Worm (Caenorhabditis elegans): ENCODE measurements around the gene M03F8.5.

Gene M03F8.5

ce11 chrV:5917707-5918106, 18.9 kb downstream of the M03F8.5 start, which contains the start of gene lrpr-1 (continued):
- no peak for TF ChIP-seq ets-4 (GFP tag; optimal IDR thresholded peaks at IDR 0.05)
- no peak for TF ChIP-seq ztf-6 (GFP tag; IDR thresholded peaks at IDR 0.05)
- peak; percentile 78 for TF ChIP-seq K11D2.4 (GFP tag; IDR thresholded peaks at IDR 0.05)
- peak; percentile 48 for TF ChIP-seq F22D6.2 (tag; optimal IDR thresholded peaks at IDR 0.05)
- TF ChIP-seq sdz-38 (tag; optimal IDR thresholded peaks at IDR 0.05), result no peak
- peak; percentile 53; the same call in 1 of the 2 replicates for TF ChIP-seq hmg-20 (GFP tag; IDR thresholded peaks at IDR 0.05)
- TF ChIP-seq mcd-1 (GFP tag; IDR thresholded peaks at IDR 0.05), result no peak; the same call in 1 of the 2 replicates
- TF ChIP-seq ztf-18 (tag; optimal IDR thresholded peaks at IDR 0.05), result peak; percentile 28
- peak; percentile 52; the same call in 1 of the 2 replicates for TF ChIP-seq Y67H2A.10 (GFP tag; conservative IDR thresholded peaks at IDR 0.05)
- peak; percentile 70; the same call in 1 of the 2 replicates for TF ChIP-seq F33H1.4 (GFP tag; IDR thresholded peaks at IDR 0.05)
- TF ChIP-seq pbrm-1 (GFP tag; IDR thresholded peaks at IDR 0.05), result 0 out of 2 replicates have a peak, but pooled peaks have one; percentile 44
- TF ChIP-seq bed-1 (GFP tag; IDR thresholded peaks at IDR 0.05), result no peak
- peak; percentile 48 to 90 for TF ChIP-seq rec-8 (tag; optimal IDR thresholded peaks at IDR 0.05)
- TF ChIP-seq F37B4.10 (GFP tag; IDR thresholded peaks at IDR 0.05), result no peak
- no peak for TF ChIP-seq rpc-1 (optimal IDR thresholded peaks at IDR 0.05)
- TF ChIP-seq rpc-1 (tag; optimal IDR thresholded peaks at IDR 0.05), result no peak
- no peak for TF ChIP-seq ztf-25 (GFP tag; IDR thresholded peaks at IDR 0.05)
- TF ChIP-seq hlh-26 (GFP tag; conservative IDR thresholded peaks at IDR 0.05), result no peak
- no peak for TF ChIP-seq snpc-4 (GFP tag; optimal IDR thresholded peaks at IDR 0.05)
- peak in 1 of 4 experiments; percentile 18 for TF ChIP-seq snpc-4 (tag; optimal IDR thresholded peaks at IDR 0.05)
- TF ChIP-seq egl-18 (GFP tag; IDR thresholded peaks at IDR 0.05), result no peak
- no peak for TF ChIP-seq dpff-1 (tag; optimal IDR thresholded peaks at IDR 0.05)
- TF ChIP-seq ekl-4 (GFP tag; IDR thresholded peaks at IDR 0.05), result peak; percentile 73
- TF ChIP-seq chd-7 (tag; optimal IDR thresholded peaks at IDR 0.05), result no peak
- TF ChIP-seq F52B5.7 (tag; optimal IDR thresholded peaks at IDR 0.05), result no peak
- peak; percentile 87 for TF ChIP-seq madf-3 (GFP tag; IDR thresholded peaks at IDR 0.05)
- no peak for TF ChIP-seq ztf-3 (GFP tag; optimal IDR thresholded peaks at IDR 0.05)
- peak; percentile 99 for TF ChIP-seq lin-54 (GFP tag; optimal IDR thresholded peaks at IDR 0.05)
- TF ChIP-seq D2030.7 (GFP tag; IDR thresholded peaks at IDR 0.05), result no peak
- peak; percentile 52 for TF ChIP-seq ceh-91 (GFP tag; IDR thresholded peaks at IDR 0.05)
- peak; percentile 73 for TF ChIP-seq lir-1 (GFP tag; conservative IDR thresholded peaks at IDR 0.05)
- TF ChIP-seq unc-130 (GFP tag; optimal IDR thresholded peaks at IDR 0.05), result peak; percentile 95
- TF ChIP-seq C17E4.6 (GFP tag; IDR thresholded peaks at IDR 0.05), result no peak
- TF ChIP-seq ccch-3 (GFP tag; optimal IDR thresholded peaks at IDR 0.05), result peak; percentile 73
- peak; percentile 80 for TF ChIP-seq K12H6.12 (tag; optimal IDR thresholded peaks at IDR 0.05)
- no peak for TF ChIP-seq gei-17 (GFP tag; optimal IDR thresholded peaks at IDR 0.05)
- peak; percentile 96 for TF ChIP-seq ZK185.1 (tag; optimal IDR thresholded peaks at IDR 0.05; ENCODE audit: poor library complexity, severe bottlenecking)
- no peak; the same call in 1 of the 2 replicates for TF ChIP-seq hmg-1.2 (GFP tag; IDR thresholded peaks at IDR 0.05)
- TF ChIP-seq ceh-100 (GFP tag; IDR thresholded peaks at IDR 0.05), result peak; percentile 67
- TF ChIP-seq lsy-27 (tag; optimal IDR thresholded peaks at IDR 0.05; ENCODE audit: borderline replicate concordance, insufficient read depth), result no peak
- TF ChIP-seq rcor-1 (GFP tag; IDR thresholded peaks at IDR 0.05), result peak; percentile 67
- TF ChIP-seq xnd-1 (tag; optimal IDR thresholded peaks at IDR 0.05), result peak; percentile 65
- TF ChIP-seq hrde-1 (tag; optimal IDR thresholded peaks at IDR 0.05; ENCODE audit: borderline replicate concordance), result peak; percentile 60
- TF ChIP-seq athp-1 (tag; optimal IDR thresholded peaks at IDR 0.05), result peak; percentile 39
- TF ChIP-seq lin-35 (GFP tag; optimal IDR thresholded peaks at IDR 0.05), result peak; percentile 65 to 95 (median 67)
- TF ChIP-seq attf-6 (GFP tag; IDR thresholded peaks at IDR 0.05), result no peak
- no peak for TF ChIP-seq ceh-79 (tag; optimal IDR thresholded peaks at IDR 0.05)
- TF ChIP-seq attf-5 (GFP tag; optimal IDR thresholded peaks at IDR 0.05), result no peak
- no peak for TF ChIP-seq F55B11.4 (tag; optimal IDR thresholded peaks at IDR 0.05; ENCODE audit: borderline replicate concordance, insufficient read depth)

All from whole organism, young adult.